Worm (Caenorhabditis elegans) whole organism, L4 larva: ENCODE results near the gene memb-2.
"Not testable (repeated sequence)": the region's sequence is repeated elsewhere in the genome, so short reads cannot be mapped to it uniquely, and the experiment has no call there.

ENCODE experiments used
- F26F4.8 ChIP-seq: fragments of 200-800 bp; sonication (Bioruptor generic); conservative IDR thresholded peaks from 2 replicates; pipeline ENCODE4 v1.3.6; 2022; ENCODE audit warnings: missing genetic modification characterization, missing compliant biosample characterization
- F37D6.2 ChIP-seq: sonication (generic microtip); optimal IDR thresholded peaks from 2 replicates; lab custom pipeline; 2016; ENCODE audit warnings: mild to moderate bottlenecking, missing genetic modification characterization, missing compliant biosample characterization
- R02D3.7 ChIP-seq: fragments of 150-350 bp; sonication (generic microtip); optimal IDR thresholded peaks from 3 replicates; lab custom pipeline; 2014; ENCODE audit warnings: missing biosample characterization, missing genetic modification characterization
- Y5F2A.4 ChIP-seq: fragments of 200-800 bp; sonication (Bioruptor generic); optimal IDR thresholded peaks from 2 replicates; lab custom pipeline; 2018; ENCODE audit warnings: mild to moderate bottlenecking, missing genetic modification characterization, missing compliant biosample characterization
- aly-2 ChIP-seq: sonication (generic microtip); optimal IDR thresholded peaks from 2 replicates; lab custom pipeline; 2018; ENCODE audit warnings: missing biosample characterization, missing genetic modification characterization
- attf-4 ChIP-seq: sonication (generic microtip); optimal IDR thresholded peaks from 3 replicates; lab custom pipeline; 2017; ENCODE audit warnings: missing biosample characterization, missing genetic modification characterization
- ceh-62 ChIP-seq: sonication (generic microtip); optimal IDR thresholded peaks from 2 replicates; lab custom pipeline; 2017; ENCODE audit warnings: missing biosample characterization, missing genetic modification characterization
- ces-1 ChIP-seq: fragments of 150-350 bp; sonication (generic microtip); optimal IDR thresholded peaks from 4 replicates; lab custom pipeline; 2014; ENCODE audit warnings: missing biosample characterization, missing genetic modification reagents, missing genetic modification characterization
- cey-2 ChIP-seq: sonication (generic microtip); optimal IDR thresholded peaks from 3 replicates; lab custom pipeline; 2017; ENCODE audit warnings: missing genetic modification characterization, mild to moderate bottlenecking, missing compliant biosample characterization, antibody characterized with exemption, borderline replicate concordance; ENCODE audit not compliant: insufficient read depth
- daf-16 ChIP-seq, 3 experiments: sonication (generic microtip); optimal IDR thresholded peaks; 2 replicates each; lab custom pipeline; 2016 to 2017; ENCODE audit warnings: missing genetic modification characterization in 3 of 3, missing genetic modification reagents in 3 of 3, mild to moderate bottlenecking in 2 of 3, missing compliant biosample characterization in 2 of 3, missing biosample characterization in 1 of 3, moderate library complexity in 1 of 3
- daf-19 ChIP-seq: fragments of 200-800 bp; sonication (Bioruptor generic); conservative IDR thresholded peaks from 2 replicates; pipeline ENCODE4 v1.3.6; 2022; ENCODE audit warnings: missing genetic modification characterization, missing compliant biosample characterization
- daf-8 ChIP-seq: fragments of 200-800 bp; sonication (Bioruptor generic); IDR thresholded peaks from 2 replicates; pipeline ENCODE4 v1.3.6; 2022; ENCODE audit warnings: missing genetic modification characterization, missing compliant biosample characterization
- dmd-6 ChIP-seq: fragments of 200-800 bp; sonication (Bioruptor generic); IDR thresholded peaks from 2 replicates; pipeline ENCODE4 v1.3.6; 2022; ENCODE audit warnings: missing genetic modification reagents, missing genetic modification characterization, missing compliant biosample characterization
- dmd-9 ChIP-seq: fragments of 200-800 bp; sonication (Bioruptor generic); IDR thresholded peaks from 2 replicates; pipeline ENCODE4 v1.3.6; 2022; ENCODE audit warnings: missing genetic modification reagents, missing genetic modification characterization, missing compliant biosample characterization
- egl-43 ChIP-seq: fragments of 200-800 bp; sonication (Bioruptor generic); IDR thresholded peaks from 2 replicates; pipeline ENCODE4 v1.3.6; 2022; ENCODE audit warnings: missing genetic modification reagents, missing genetic modification characterization, missing compliant biosample characterization
- fkh-10 ChIP-seq: fragments of 150-350 bp; optimal IDR thresholded peaks from 2 replicates; lab custom pipeline; 2014; ENCODE audit warnings: missing biosample characterization, missing genetic modification reagents, missing genetic modification characterization
- hif-1 ChIP-seq, 2 experiments: sonication (generic microtip); optimal IDR thresholded peaks; 2 replicates each; lab custom pipeline; 2016 to 2017; ENCODE audit warnings: missing compliant biosample characterization in 2 of 2, missing genetic modification characterization in 2 of 2, missing genetic modification reagents in 2 of 2, missing genotype in 2 of 2, mild to moderate bottlenecking in 1 of 2
- lin-15B ChIP-seq: fragments of 150-350 bp; sonication (generic microtip); optimal IDR thresholded peaks from 3 replicates; lab custom pipeline; 2014; ENCODE audit warnings: missing biosample characterization, missing genetic modification characterization
- lin-38 ChIP-seq: fragments of 200-800 bp; sonication (Bioruptor generic); IDR thresholded peaks from 2 replicates; pipeline ENCODE4 v1.3.6; 2022; ENCODE audit warnings: missing genetic modification reagents, missing genetic modification characterization, missing compliant biosample characterization
- lir-3 ChIP-seq: sonication (generic microtip); optimal IDR thresholded peaks from 2 replicates; lab custom pipeline; 2016; ENCODE audit warnings: mild to moderate bottlenecking, missing genetic modification characterization, missing compliant biosample characterization
- lsy-2 ChIP-seq, 2 experiments: fragments of 150-350 bp in 1 of 2; sonication (generic microtip) in 1 of 2; optimal IDR thresholded peaks; 2 replicates each; lab custom pipeline; 2014 to 2017; ENCODE audit warnings: missing biosample characterization in 2 of 2, missing genetic modification characterization in 2 of 2
- mdl-1 ChIP-seq, 2 experiments: fragments of 150-350 bp in 1 of 2; sonication (generic microtip) in 1 of 2; optimal IDR thresholded peaks; 2 replicates each; lab custom pipeline; 2014 to 2017; ENCODE audit warnings: missing biosample characterization in 2 of 2, missing genetic modification characterization in 2 of 2
- mes-2 ChIP-seq: sonication (generic microtip); optimal IDR thresholded peaks from 2 replicates; lab custom pipeline; 2016; ENCODE audit warnings: missing genotype, mild to moderate bottlenecking, missing genetic modification characterization, missing compliant biosample characterization; ENCODE audit not compliant: poor library complexity, severe bottlenecking
- mxl-3 ChIP-seq: fragments of 200-800 bp; sonication (Bioruptor generic); optimal IDR thresholded peaks from 2 replicates; lab custom pipeline; 2018; ENCODE audit warnings: mild to moderate bottlenecking, missing genetic modification characterization, missing compliant biosample characterization
- nhr-102 ChIP-seq: sonication (generic microtip); optimal IDR thresholded peaks from 2 replicates; lab custom pipeline; 2016; ENCODE audit warnings: mild to moderate bottlenecking, missing genetic modification characterization, moderate library complexity, missing compliant biosample characterization
- nhr-11 ChIP-seq: fragments of 150-350 bp; optimal IDR thresholded peaks from 2 replicates; lab custom pipeline; 2014; ENCODE audit warnings: missing biosample characterization, missing genetic modification characterization
- nhr-25 ChIP-seq: sonication (generic microtip); optimal IDR thresholded peaks from 2 replicates; lab custom pipeline; 2017; ENCODE audit warnings: missing genetic modification characterization, mild to moderate bottlenecking, missing compliant biosample characterization, antibody characterized with exemption, moderate library complexity, borderline replicate concordance; ENCODE audit not compliant: insufficient read depth
- nhr-28 ChIP-seq: fragments of 150-350 bp; optimal IDR thresholded peaks from 2 replicates; lab custom pipeline; 2014; ENCODE audit warnings: missing biosample characterization, missing genetic modification characterization
- nhr-41 ChIP-seq: fragments of 200-800 bp; sonication (Bioruptor generic); IDR thresholded peaks from 2 replicates; pipeline ENCODE4 v1.3.6; 2022; ENCODE audit warnings: missing genetic modification reagents, missing genetic modification characterization, missing compliant biosample characterization
- nhr-42 ChIP-seq: fragments of 200-800 bp; sonication (Bioruptor generic); IDR thresholded peaks from 2 replicates; pipeline ENCODE4 v1.3.6; 2022; ENCODE audit warnings: missing genetic modification characterization, missing compliant biosample characterization
- nhr-48 ChIP-seq: sonication (generic microtip); optimal IDR thresholded peaks from 2 replicates; lab custom pipeline; 2016; ENCODE audit warnings: mild to moderate bottlenecking, missing genetic modification characterization, missing compliant biosample characterization
- nhr-76 ChIP-seq: fragments of 150-350 bp; optimal IDR thresholded peaks from 2 replicates; lab custom pipeline; 2014; ENCODE audit warnings: missing biosample characterization, missing genetic modification characterization
- nhr-77 ChIP-seq: fragments of 150-350 bp; optimal IDR thresholded peaks from 2 replicates; lab custom pipeline; 2014; ENCODE audit warnings: missing biosample characterization, missing genetic modification characterization
- sdz-12 ChIP-seq: fragments of 200-800 bp; sonication (Bioruptor generic); optimal IDR thresholded peaks from 2 replicates; lab custom pipeline; 2018; ENCODE audit warnings: mild to moderate bottlenecking, missing genetic modification characterization, missing compliant biosample characterization
- skn-1 ChIP-seq: fragments of 150-350 bp; optimal IDR thresholded peaks from 2 replicates; lab custom pipeline; 2014; ENCODE audit warnings: missing biosample characterization, missing genetic modification characterization
- snpc-1.2 ChIP-seq: fragments of 200-800 bp; sonication (Bioruptor generic); IDR thresholded peaks from 2 replicates; pipeline ENCODE4 v1.3.6; 2022; ENCODE audit warnings: missing genetic modification reagents, missing genetic modification characterization, missing compliant biosample characterization
- tag-97 ChIP-seq: fragments of 200-800 bp; sonication (Bioruptor generic); IDR thresholded peaks from 2 replicates; pipeline ENCODE4 v1.3.6; 2022; ENCODE audit warnings: missing genetic modification characterization, missing compliant biosample characterization
- unc-130 ChIP-seq: sonication (generic microtip); optimal IDR thresholded peaks from 2 replicates; lab custom pipeline; 2016; ENCODE audit warnings: missing genetic modification reagents, missing genetic modification characterization, missing compliant biosample characterization
- zag-1 ChIP-seq: fragments of 150-350 bp; optimal IDR thresholded peaks from 2 replicates; lab custom pipeline; 2014; ENCODE audit warnings: missing biosample characterization, missing genetic modification characterization
- zfp-3 ChIP-seq: fragments of 200-800 bp; sonication (Bioruptor generic); conservative IDR thresholded peaks from 2 replicates; pipeline ENCODE4 v1.3.6; 2022; ENCODE audit warnings: missing genetic modification reagents, missing genetic modification characterization, missing compliant biosample characterization
- zip-11 ChIP-seq: fragments of 200-800 bp; sonication (Bioruptor generic); IDR thresholded peaks from 2 replicates; pipeline ENCODE4 v1.3.6; 2022; ENCODE audit warnings: missing genetic modification characterization, missing compliant biosample characterization

Gene memb-2

ce11 chrV:5667337-5667736 is 47.4 kb upstream of the memb-2 start (continued):
- no peak for TF ChIP-seq lsy-2 (tag; optimal IDR thresholded peaks at IDR 0.05; lab: Kevin White, UChicago)
- TF ChIP-seq nhr-102 (tag; lab: Kevin White, UChicago): peak; percentile 56
- peak; percentile 70 for TF ChIP-seq nhr-42 (GFP tag; lab: Robert Waterston, UW)
- no peak for TF ChIP-seq nhr-28
- TF ChIP-seq dmd-9 (GFP tag; lab: Robert Waterston, UW): no peak
- TF ChIP-seq zip-11: peak; percentile 84; the same call in 1 of the 2 replicates
- TF ChIP-seq mdl-1 (tag; optimal IDR thresholded peaks at IDR 0.05; lab: Kevin White, UChicago): no peak
- no peak for TF ChIP-seq nhr-11 (tag; lab: Kevin White, UChicago)
- peak; percentile 88 for TF ChIP-seq snpc-1.2 (GFP tag; lab: Robert Waterston, UW)
- no peak for TF ChIP-seq nhr-25 (tag; lab: Kevin White, UChicago)
- TF ChIP-seq dmd-6: peak; percentile 29
- TF ChIP-seq nhr-76 (tag; lab: Kevin White, UChicago): no peak
- TF ChIP-seq ceh-62 (tag; lab: Kevin White, UChicago): no peak
- no peak for TF ChIP-seq attf-4 (tag; lab: Kevin White, UChicago)
- TF ChIP-seq fkh-10 (GFP tag; lab: Kevin White, UChicago): no peak
- no peak for TF ChIP-seq nhr-77 (tag; lab: Kevin White, UChicago)
- TF ChIP-seq skn-1 (tag; lab: Kevin White, UChicago): no peak
- no peak for TF ChIP-seq aly-2 (tag; lab: Kevin White, UChicago)
- peak; percentile 62; the same call in 1 of the 2 replicates for TF ChIP-seq zfp-3 (GFP tag; lab: Robert Waterston, UW)
- TF ChIP-seq unc-130 (GFP tag; lab: Kevin White, UChicago): peak; percentile 43
- no peak for TF ChIP-seq F37D6.2 (tag; lab: Kevin White, UChicago)
- TF ChIP-seq nhr-48 (tag; lab: Kevin White, UChicago): peak; percentile 57
- no peak for TF ChIP-seq mxl-3 (GFP tag; lab: Kevin White, UChicago)

DNA sequence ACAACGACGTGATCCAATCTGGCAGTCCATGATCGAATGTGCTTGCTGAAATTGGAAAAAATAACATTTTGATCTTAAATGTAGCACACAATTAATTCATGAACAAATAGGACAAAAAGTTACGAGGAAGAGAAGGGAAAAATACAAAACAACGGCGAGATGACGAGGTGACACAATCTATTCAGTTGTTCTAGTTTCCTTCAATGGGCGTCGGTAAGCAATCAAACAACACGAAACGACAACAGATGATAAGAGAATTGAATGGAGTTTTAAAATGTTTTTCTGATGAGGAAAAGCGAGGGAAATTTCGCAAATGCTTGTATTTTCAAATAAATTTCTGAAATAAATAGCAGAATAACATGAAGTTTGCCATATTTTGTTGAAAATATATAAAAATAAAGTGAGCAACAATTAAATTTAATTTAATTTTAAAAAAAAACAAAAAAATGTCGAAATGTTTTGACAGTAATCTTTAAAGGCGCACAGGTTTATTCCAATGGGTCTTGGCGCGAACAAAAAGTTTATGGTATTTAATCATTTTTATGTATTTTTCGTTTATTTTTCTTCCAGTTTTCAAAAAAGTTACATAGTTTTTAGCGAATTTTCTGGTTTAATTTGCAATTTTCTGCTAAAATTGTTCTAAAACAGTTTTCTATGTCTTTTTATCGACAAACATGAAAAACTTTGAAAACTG is 46.2 kb upstream of the memb-2 start, which contains the start of gene C14C11.7:
Gene C14C11.7, minus strand, starts transcription at position 51 of the 694 bp plus-strand sequence.
- no peak for TF ChIP-seq daf-16 (GFP tag; optimal IDR thresholded peaks at IDR 0.05; lab: Kevin White, UChicago)
- peak; percentile 86 for TF ChIP-seq daf-16 (tag; optimal IDR thresholded peaks at IDR 0.05; lab: Kevin White, UChicago)
- peak; percentile 41 for TF ChIP-seq nhr-28
- no peak for TF ChIP-seq dmd-9 (GFP tag; lab: Robert Waterston, UW)
- TF ChIP-seq, all 104 proteins: peak for 2

DNA sequence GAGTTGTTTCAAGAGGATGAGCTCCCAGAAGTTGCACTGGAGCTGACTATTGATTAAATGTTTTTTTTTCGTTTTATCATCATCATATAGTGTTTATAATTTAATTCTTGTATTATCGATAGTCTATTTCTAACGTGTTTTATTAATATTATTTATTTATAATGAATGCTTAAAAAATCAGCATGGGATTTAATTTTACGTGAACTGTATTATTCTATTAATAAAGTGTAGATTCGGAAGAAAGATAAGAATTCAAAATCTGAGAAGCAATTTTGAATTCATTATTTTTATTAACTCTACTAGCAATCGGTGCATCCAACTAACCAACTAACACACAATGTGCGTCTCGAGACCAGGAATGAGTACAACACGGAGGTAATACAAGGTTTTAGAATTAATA is 43.4 kb upstream of the memb-2 start, which contains the start of gene C14C11.1:
Gene C14C11.1, plus strand, starts transcription at position 301 of the 400 bp plus-strand sequence.
- not testable (repeated sequence) for TF ChIP-seq lin-15B; daf-19 (GFP tag; lab: Robert Waterston, UW); lin-38 (GFP tag; lab: Robert Waterston, UW)
- TF ChIP-seq, all 104 proteins: peak for 0; not testable (repeated sequence) for 104

DNA sequence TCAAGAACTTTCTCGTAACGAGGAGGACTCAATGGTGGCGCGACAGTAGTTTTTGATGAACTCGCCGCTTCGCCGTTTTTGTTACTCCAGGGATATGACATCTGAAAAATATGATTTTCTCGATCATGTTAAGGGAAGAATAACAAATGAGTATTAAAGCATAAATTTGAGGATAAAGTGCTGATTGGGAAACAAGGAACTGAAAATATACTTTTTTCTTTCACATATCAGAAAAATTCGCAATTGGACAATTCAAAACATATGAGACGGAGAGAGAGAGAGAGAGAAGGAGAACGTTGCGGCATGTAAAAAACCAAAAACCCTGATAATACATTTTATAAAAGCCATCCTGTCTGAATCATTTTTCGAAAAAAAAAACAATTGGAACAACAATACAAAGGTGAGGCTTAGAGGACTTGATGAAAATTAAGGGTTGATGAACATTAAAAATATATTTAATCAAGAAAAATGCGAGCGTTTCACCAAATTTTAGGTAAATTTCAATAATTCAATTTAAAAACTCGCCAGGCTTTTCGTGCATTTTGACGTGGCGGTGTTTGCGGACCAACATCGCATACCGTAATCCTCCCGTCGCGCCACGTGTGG is 40.8 kb upstream of the memb-2 start, which contains the start of the genes mut-14 and C14C11.2:
Gene mut-14, minus strand, starts transcription at position 101 of the 606 bp plus-strand sequence.
Gene C14C11.2, plus strand, starts transcription at position 556 of the 606 bp plus-strand sequence.
- no peak for TF ChIP-seq egl-43 (GFP tag; lab: Robert Waterston, UW)
- TF ChIP-seq F26F4.8: no peak
- no peak for TF ChIP-seq hif-1 (tag; optimal IDR thresholded peaks at IDR 0.05; lab: Kevin White, UChicago)
- no peak for TF ChIP-seq daf-8 (GFP tag; lab: Robert Waterston, UW)
- TF ChIP-seq tag-97 (GFP tag; lab: Robert Waterston, UW): no peak
- TF ChIP-seq ces-1 (GFP tag; lab: Kevin White, UChicago): no peak
- TF ChIP-seq mes-2: no peak
- no peak for TF ChIP-seq dmd-9 (GFP tag; lab: Robert Waterston, UW)
- no peak for TF ChIP-seq zag-1 (tag; lab: Kevin White, UChicago)
- no peak for TF ChIP-seq fkh-10 (GFP tag; lab: Kevin White, UChicago)
- TF ChIP-seq nhr-102 (tag; lab: Kevin White, UChicago): no peak
- no peak for TF ChIP-seq cey-2 (tag; lab: Kevin White, UChicago)
- TF ChIP-seq nhr-41 (GFP tag; lab: Robert Waterston, UW): no peak
- TF ChIP-seq R02D3.7 (tag; lab: Kevin White, UChicago): no peak
- TF ChIP-seq zip-11: no peak
- TF ChIP-seq lir-3 (tag; lab: Kevin White, UChicago): no peak
- no peak for TF ChIP-seq sdz-12 (GFP tag; lab: Kevin White, UChicago)
- no peak for TF ChIP-seq Y5F2A.4 (GFP tag; lab: Kevin White, UChicago)
